Fruit fly (Drosophila melanogaster) whole organism, pupa: ENCODE measurements around the gene Ent3.

Experiments used
- CG12605 ChIP-seq: fragments of 200-800 bp; sonication (Bioruptor generic); IDR thresholded peaks from 2 replicates; pipeline ENCODE4 v1.3.6; 2022; ENCODE audit warnings: missing biosample characterization, missing genetic modification characterization
- CG13204 ChIP-seq: fragments of 200-800 bp; sonication (Bioruptor generic); optimal IDR thresholded peaks from 2 replicates; lab custom pipeline; 2018; ENCODE audit warnings: missing biosample characterization, mild to moderate bottlenecking, missing genetic modification characterization, moderate library complexity
- CG17806 ChIP-seq: fragments of 200-800 bp; sonication (Bioruptor generic); optimal IDR thresholded peaks from 2 replicates; lab custom pipeline; 2018; ENCODE audit warnings: missing biosample characterization, mild to moderate bottlenecking, missing genetic modification characterization, moderate library complexity
- CG32121 ChIP-seq: fragments of 200-800 bp; sonication (Bioruptor generic); IDR thresholded peaks from 2 replicates; pipeline ENCODE4 v1.3.6; 2022; ENCODE audit warnings: missing biosample characterization, missing genetic modification characterization
- CG8301 ChIP-seq: fragments of 200-800 bp; sonication (Bioruptor generic); optimal IDR thresholded peaks from 2 replicates; lab custom pipeline; 2018; ENCODE audit warnings: missing biosample characterization, mild to moderate bottlenecking, missing genetic modification characterization
- EcR ChIP-seq: fragments of 200-800 bp; sonication (Bioruptor generic); optimal IDR thresholded peaks from 3 replicates; lab custom pipeline; 2019; ENCODE audit warnings: missing biosample characterization, missing genetic modification characterization, mild to moderate bottlenecking, moderate library complexity, missing genetic modification reagents
- Pif1B ChIP-seq: fragments of 200-800 bp; sonication (Bioruptor generic); optimal IDR thresholded peaks from 3 replicates; lab custom pipeline; 2016; ENCODE audit warnings: missing biosample characterization, missing genetic modification characterization
- rn ChIP-seq: fragments of 200-800 bp; sonication (Bioruptor generic); IDR thresholded peaks from 2 replicates; pipeline ENCODE4 v1.3.6; 2022; ENCODE audit warnings: missing biosample characterization, missing genetic modification characterization

DNA sequence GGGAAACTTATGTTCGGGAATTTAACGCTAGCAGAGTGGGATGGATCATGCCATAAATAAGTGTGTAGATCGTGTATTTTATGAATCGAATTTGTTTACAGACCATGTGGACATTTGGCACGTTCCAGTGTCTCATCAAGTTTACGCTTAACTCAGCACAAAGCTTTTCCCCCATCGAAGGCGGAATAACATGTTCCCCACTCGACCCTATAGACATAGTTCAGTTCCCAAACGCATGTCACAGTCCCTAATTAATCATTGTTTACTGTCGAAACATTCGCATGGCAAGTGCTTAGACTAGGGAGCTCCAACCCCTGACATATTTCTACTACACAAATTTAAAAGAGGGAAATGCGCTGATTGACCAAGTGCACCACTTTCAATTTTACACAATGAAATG, 12.0 kb upstream of the Ent3 start:
- TF ChIP-seq CG13204 (GFP tag; lab: Kevin White, UChicago) (no peak), Pif1B (GFP tag; lab: Kevin White, UChicago) (no peak), CG17806 (tag; lab: Kevin White, UChicago) (no peak), EcR (no peak), CG32121 (no peak), CG8301 (tag; lab: Kevin White, UChicago) (no peak), rn (GFP tag; lab: Robert Waterston, UW) (no peak), CG12605 (GFP tag; lab: Robert Waterston, UW) (no peak)
